Fruit fly (Drosophila melanogaster) whole organism, embryonic: ENCODE data around the gene CG4301.

Experiments used
- BEAF-32 ChIP-seq: fragments of 200-800 bp; sonication (Bioruptor generic); optimal IDR thresholded peaks from 3 replicates; lab custom pipeline; 2017; ENCODE audit warnings: missing biosample characterization, missing genetic modification characterization, mild to moderate bottlenecking, moderate library complexity, missing genetic modification reagents
- yki ChIP-seq: fragments of >200 bp; optimal IDR thresholded peaks from 3 replicates; lab custom pipeline; 2018

DNA sequence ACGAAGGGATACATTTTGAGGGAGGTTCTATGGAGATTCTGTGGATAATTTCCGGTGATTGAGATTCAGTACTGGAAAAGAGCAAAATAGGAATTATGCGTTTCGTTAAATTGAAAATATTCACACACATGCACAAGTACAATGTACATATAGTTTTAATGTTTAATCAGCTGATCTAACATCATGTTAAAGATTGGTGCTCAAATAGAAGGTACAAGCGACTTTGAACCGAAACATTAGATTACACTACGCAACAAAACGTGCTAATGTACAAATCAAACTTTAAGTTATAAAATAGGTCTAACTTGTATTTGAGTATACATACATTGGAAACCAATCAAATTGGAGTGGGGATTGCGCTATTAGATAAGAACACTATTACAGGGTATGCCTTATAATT is 14.7 kb downstream of the CG4301 start:
- TF ChIP-seq BEAF-32 (GFP tag; lab: Kevin White, UChicago) (no peak), yki (no peak)
